Fruit fly (Drosophila melanogaster) whole organism, embryonic: ENCODE data around the gene Nf-YA.

Experiments used
- CG12071 ChIP-seq: fragments of 200-800 bp; sonication (Bioruptor generic); optimal IDR thresholded peaks from 3 replicates; lab custom pipeline; 2018; ENCODE audit warnings: missing biosample characterization, mild to moderate bottlenecking, missing genetic modification characterization
- CG12104 ChIP-seq: fragments of 200-800 bp; sonication (Bioruptor generic); optimal IDR thresholded peaks from 3 replicates; lab custom pipeline; 2016; ENCODE audit warnings: missing biosample characterization, missing genetic modification characterization
- CG13894 ChIP-seq: fragments of 200-800 bp; sonication (Bioruptor generic); optimal IDR thresholded peaks from 3 replicates; lab custom pipeline; 2018; ENCODE audit warnings: missing biosample characterization, mild to moderate bottlenecking, missing genetic modification characterization, moderate library complexity
- CG15696 ChIP-seq: fragments of 200-800 bp; sonication (Bioruptor generic); optimal IDR thresholded peaks from 2 replicates; lab custom pipeline; 2019; ENCODE audit warnings: missing biosample characterization, mild to moderate bottlenecking, missing genetic modification characterization, moderate library complexity
- CG2129 ChIP-seq: fragments of 200-800 bp; sonication (Bioruptor generic); IDR thresholded peaks from 2 replicates; pipeline ENCODE4 v1.3.6; 2022; ENCODE audit warnings: missing biosample characterization, missing genetic modification characterization; ENCODE audit not compliant: partially characterized antibody
- CG4404 ChIP-seq: fragments of 200-800 bp; sonication (Bioruptor generic); IDR thresholded peaks from 2 replicates; pipeline ENCODE4 v1.3.6; 2022; ENCODE audit warnings: missing biosample characterization, missing genetic modification characterization
- CG7745 ChIP-seq: fragments of 200-800 bp; sonication (Bioruptor generic); optimal IDR thresholded peaks from 2 replicates; lab custom pipeline; 2018; ENCODE audit warnings: missing biosample characterization, mild to moderate bottlenecking, missing genetic modification characterization, moderate library complexity
- CkIIα-i1 ChIP-seq: fragments of 200-800 bp; sonication (Bioruptor generic); IDR thresholded peaks from 2 replicates; pipeline ENCODE4 v1.3.6; 2022; ENCODE audit warnings: missing biosample characterization, missing genetic modification characterization
- Elba2 ChIP-seq: fragments of 200-800 bp; sonication (Bioruptor generic); optimal IDR thresholded peaks from 3 replicates; lab custom pipeline; 2016; ENCODE audit warnings: missing biosample characterization, missing genetic modification characterization
- HLH3B ChIP-seq: fragments of 200-800 bp; sonication (Bioruptor generic); IDR thresholded peaks from 2 replicates; pipeline ENCODE4 v1.3.6; 2022; ENCODE audit warnings: missing biosample characterization, missing genetic modification characterization
- Ptx1 ChIP-seq: fragments of 200-800 bp; sonication (Bioruptor generic); IDR thresholded peaks from 2 replicates; pipeline ENCODE4 v1.3.6; 2022; ENCODE audit warnings: missing biosample characterization, missing genetic modification characterization
- hb ChIP-seq: fragments of 200-800 bp; sonication (Bioruptor generic); IDR thresholded peaks from 3 replicates; pipeline ENCODE4 v1.3.6; 2022; ENCODE audit warnings: missing biosample characterization, missing genetic modification characterization; ENCODE audit not compliant: partially characterized antibody
- ssp ChIP-seq: fragments of 200-800 bp; sonication (Bioruptor generic); IDR thresholded peaks from 2 replicates; pipeline ENCODE4 v1.3.6; 2022; ENCODE audit warnings: missing biosample characterization, missing genetic modification characterization

- no peak for TF ChIP-seq hb (GFP tag; lab: Robert Waterston, UW)
- TF ChIP-seq CG12071 (GFP tag; lab: Kevin White, UChicago): peak; percentile 84
- no peak for TF ChIP-seq Elba2 (GFP tag; lab: Kevin White, UChicago)
- TF ChIP-seq CG7745 (tag; lab: Kevin White, UChicago): no peak
- TF ChIP-seq Ptx1 (GFP tag; lab: Robert Waterston, UW): peak; percentile 69
- TF ChIP-seq ssp: 0 out of 2 replicates have a peak, but pooled peaks have one; percentile 6
- peak; percentile 90 for TF ChIP-seq CG15696 (tag; lab: Kevin White, UChicago)
- TF ChIP-seq CG12104: peak; percentile 86
- peak; percentile 73 for TF ChIP-seq HLH3B (GFP tag; lab: Robert Waterston, UW)
- no peak for TF ChIP-seq CkIIα-i1 (GFP tag; lab: Robert Waterston, UW)
- TF ChIP-seq CG13894: peak; percentile 84
- peak; percentile 47; the same call in 1 of the 2 replicates for TF ChIP-seq CG4404 (GFP tag; lab: Robert Waterston, UW)
- no peak for TF ChIP-seq CG2129 (GFP tag; lab: Robert Waterston, UW)
Observed at dm6 chr3L:9462247-9462769, 20.2 kb upstream of the Nf-YA start.
